Fruit fly (Drosophila melanogaster): ENCODE data around the gene cpx.

Gene cpx

dm6 chr3R:4266470-4266869 is 13.6 kb upstream of the cpx start, which contains the start of gene CG1092:
Gene CG1092, plus strand, starts transcription at chr3R:4266770.
- no peak for TF ChIP-seq CG17801 (GFP tag; optimal IDR thresholded peaks at IDR 0.05; ENCODE audit: partially characterized antibody)

dm6 chr3R:4268339-4268738 is 11.7 kb upstream of the cpx start:
- TF ChIP-seq CG17801 (GFP tag; optimal IDR thresholded peaks at IDR 0.05; ENCODE audit: partially characterized antibody): no peak

dm6 chr3R:4277828-4278227 is 2.2 kb upstream of the cpx start, which contains the start of gene flip:
Gene flip, minus strand, starts transcription at chr3R:4277928.
- no peak for TF ChIP-seq CG17801 (GFP tag; optimal IDR thresholded peaks at IDR 0.05; ENCODE audit: partially characterized antibody)

dm6 chr3R:4281119-4281861 is 1.3 kb downstream of the cpx start:
- TF ChIP-seq CG17801 (GFP tag; optimal IDR thresholded peaks at IDR 0.05; ENCODE audit: partially characterized antibody): no peak

- no peak for TF ChIP-seq CG17801 (GFP tag; optimal IDR thresholded peaks at IDR 0.05; ENCODE audit: partially characterized antibody)
Observed at dm6 chr3R:4282207-4282606, 2.2 kb downstream of the cpx start.

dm6 chr3R:4284376-4284953 is 4.4 kb downstream of the cpx start:
- no peak for TF ChIP-seq CG17801 (GFP tag; optimal IDR thresholded peaks at IDR 0.05; ENCODE audit: partially characterized antibody)

dm6 chr3R:4291289-4291688 is 11.3 kb downstream of the cpx start:
- no peak for TF ChIP-seq CG17801 (GFP tag; optimal IDR thresholded peaks at IDR 0.05; ENCODE audit: partially characterized antibody)

- TF ChIP-seq CG17801 (GFP tag; optimal IDR thresholded peaks at IDR 0.05; ENCODE audit: partially characterized antibody): no peak
Observed at dm6 chr3R:4292185-4292584, 12.2 kb downstream of the cpx start.

- TF ChIP-seq CG17801 (GFP tag; optimal IDR thresholded peaks at IDR 0.05; ENCODE audit: partially characterized antibody): no peak
Observed at dm6 chr3R:4294689-4295088, 14.7 kb downstream of the cpx start, which contains the start of gene Nepl11. Gene Nepl11, minus strand, starts transcription at chr3R:4294840.

dm6 chr3R:4301485-4301884 is 21.5 kb downstream of the cpx start:
- TF ChIP-seq CG17801 (GFP tag; optimal IDR thresholded peaks at IDR 0.05; ENCODE audit: partially characterized antibody): no peak

- TF ChIP-seq CG17801 (GFP tag; optimal IDR thresholded peaks at IDR 0.05; ENCODE audit: partially characterized antibody): peak; percentile 23
Observed at dm6 chr3R:4307664-4308416, 27.8 kb downstream of the cpx start, which contains the start of gene MP1. Gene MP1, plus strand, starts transcription at chr3R:4307908.

dm6 chr3R:4308708-4309107 is 28.7 kb downstream of the cpx start:
- TF ChIP-seq CG17801 (GFP tag; optimal IDR thresholded peaks at IDR 0.05; ENCODE audit: partially characterized antibody): no peak

- TF ChIP-seq CG17801 (GFP tag; optimal IDR thresholded peaks at IDR 0.05; ENCODE audit: partially characterized antibody): no peak
Observed at dm6 chr3R:4310683-4311066, 30.7 kb downstream of the cpx start, which contains the start of gene Vps24. Gene Vps24, minus strand, starts transcription at chr3R:4310947.

- peak; percentile 33 for TF ChIP-seq CG17801 (GFP tag; optimal IDR thresholded peaks at IDR 0.05; ENCODE audit: partially characterized antibody)
Observed at dm6 chr3R:4311067-4311723, 31.2 kb downstream of the cpx start, which contains the start of gene Suv3. Gene Suv3, plus strand, starts transcription at chr3R:4311555.

dm6 chr3R:4318589-4318988 is 38.6 kb downstream of the cpx start:
- TF ChIP-seq CG17801 (GFP tag; optimal IDR thresholded peaks at IDR 0.05; ENCODE audit: partially characterized antibody): no peak
